Worm (Caenorhabditis elegans): ENCODE measurements around the gene C47G2.3.

DNA sequence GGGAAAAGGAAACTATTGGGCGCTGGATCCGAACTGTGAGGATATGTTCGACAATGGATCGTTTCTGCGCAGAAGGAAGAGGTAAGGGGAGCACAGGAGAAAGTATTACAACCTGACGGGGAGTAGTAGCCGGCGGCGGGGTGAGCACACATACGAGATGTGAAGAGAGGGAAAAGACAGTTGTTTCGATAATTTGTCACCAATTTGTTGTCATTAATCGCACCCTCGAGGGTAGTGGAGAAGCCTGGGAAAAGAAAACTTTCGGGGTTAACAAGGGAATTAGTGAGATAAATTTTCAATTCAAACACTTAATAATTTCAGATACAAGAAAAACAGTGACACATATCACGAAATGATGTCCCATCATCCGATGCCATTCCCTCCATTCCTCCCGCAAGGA is 6.9 kb downstream of the C47G2.3 start:
- TF ChIP-seq hmg-11 (tag; optimal IDR thresholded peaks at IDR 0.05): no peak
- no peak for TF ChIP-seq mdl-1 (tag; optimal IDR thresholded peaks at IDR 0.05)
- TF ChIP-seq ama-1 (optimal IDR thresholded peaks at IDR 0.05): no peak

Measured in whole organism, L3 larva.